Fruit fly (Drosophila melanogaster): Measurements from ENCODE around the gene sob.

DNA sequence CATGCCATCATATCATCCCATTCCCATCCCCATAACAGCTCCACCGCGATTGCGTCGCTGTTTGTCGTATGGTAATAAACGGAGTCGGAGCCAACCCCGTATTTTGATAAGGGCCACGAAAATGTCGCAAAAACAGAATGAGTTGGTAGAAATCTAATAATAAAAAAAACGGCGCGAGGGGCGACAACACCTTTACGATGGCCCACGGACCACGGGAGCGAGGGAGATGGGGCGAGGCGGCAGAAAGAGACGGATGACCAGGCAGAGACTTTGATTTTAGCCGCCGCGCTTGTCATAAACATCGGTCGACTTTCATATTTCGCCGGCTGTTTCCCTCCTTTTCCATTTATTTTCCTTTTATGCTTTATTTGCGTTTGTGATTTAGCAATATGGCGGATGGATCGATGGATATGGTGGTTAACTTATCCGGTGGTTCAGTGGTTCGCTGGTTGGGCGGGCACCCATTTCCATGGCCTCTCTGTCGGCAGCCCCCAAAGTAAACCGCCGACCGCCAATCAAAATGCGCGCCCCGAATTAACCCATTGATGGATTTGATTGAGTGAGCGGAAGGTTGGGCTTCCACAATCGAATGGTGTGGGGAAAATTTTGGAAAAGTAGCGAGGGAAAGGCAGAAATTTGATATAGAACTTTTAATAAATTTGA lies 31.3 kb upstream of the sob start:
- TF ChIP-seq pad (GFP tag; optimal IDR thresholded peaks at IDR 0.05) (no peak), CG14711 (tag; optimal IDR thresholded peaks at IDR 0.05) (no peak), CG12768 (GFP tag; optimal IDR thresholded peaks at IDR 0.05) (no peak), bab1 (GFP tag; optimal IDR thresholded peaks at IDR 0.05) (no peak)
